Worm (Caenorhabditis elegans) whole organism, L4 larva: Measurements from ENCODE around the gene ttr-33.

Source experiments
- nhr-42 ChIP-seq: fragments of 200-800 bp; sonication (Bioruptor generic); IDR thresholded peaks from 2 replicates; pipeline ENCODE4 v1.3.6; 2022; ENCODE audit warnings: missing genetic modification characterization, missing compliant biosample characterization
- snpc-4 ChIP-seq: fragments of 150-350 bp; optimal IDR thresholded peaks from 2 replicates; lab custom pipeline; 2014; ENCODE audit warnings: missing biosample characterization, missing genetic modification characterization

- TF ChIP-seq nhr-42 (GFP tag; lab: Robert Waterston, UW) (no peak), snpc-4 (tag; lab: Kevin White, UChicago) (no peak)
Measured at ce11 chrV:7804064-7804800, 33.5 kb downstream of the ttr-33 start, which contains the start of gene uvs-1.
